Fruit fly (Drosophila melanogaster): ENCODE results near the gene Or67a.

- TF ChIP-seq usp (GFP tag; optimal IDR thresholded peaks at IDR 0.05) (no peak), CG32264 (GFP tag; optimal IDR thresholded peaks at IDR 0.05) (no peak), Dfd (GFP tag; optimal IDR thresholded peaks at IDR 0.05) (no peak)
Measured at dm6 chr3L:9547910-9548309, 19.0 kb downstream of the Or67a start.
